Fruit fly (Drosophila melanogaster) whole organism, embryonic: ENCODE results near the gene CG42579.
A peak's percentile ranks its signal among the peaks of the same experiment; 100 is the strongest.

Source experiments
- Awh ChIP-seq: fragments of 200-800 bp; sonication (Bioruptor generic); IDR thresholded peaks from 2 replicates; pipeline ENCODE4, ENCODE4 v1.3.6; 2022; ENCODE audit warnings: missing biosample characterization, missing genetic modification characterization
- B-H1 ChIP-seq: fragments of 200-800 bp; sonication (Bioruptor generic); IDR thresholded peaks from 3 replicates; pipeline ENCODE4 v1.3.6; 2022; ENCODE audit warnings: missing biosample characterization, missing genetic modification characterization
- CG10959 ChIP-seq: fragments of 200-800 bp; sonication (Bioruptor generic); IDR thresholded peaks from 2 replicates; pipeline ENCODE4 v1.3.6; 2022; ENCODE audit warnings: missing biosample characterization, missing genetic modification characterization
- CG11398 ChIP-seq: fragments of 200-800 bp; sonication (Bioruptor generic); optimal IDR thresholded peaks from 2 replicates; lab custom pipeline; 2016; ENCODE audit warnings: missing biosample characterization, missing genetic modification characterization
- CG11504 ChIP-seq: fragments of 200-800 bp; sonication (Bioruptor generic); optimal IDR thresholded peaks from 3 replicates; lab custom pipeline; 2019; ENCODE audit warnings: missing biosample characterization, mild to moderate bottlenecking, missing genetic modification characterization, moderate library complexity
- CG12071 ChIP-seq: fragments of 200-800 bp; sonication (Bioruptor generic); optimal IDR thresholded peaks from 3 replicates; lab custom pipeline; 2018; ENCODE audit warnings: missing biosample characterization, mild to moderate bottlenecking, missing genetic modification characterization
- CG13424 ChIP-seq: fragments of 200-800 bp; sonication (Bioruptor generic); optimal IDR thresholded peaks from 2 replicates; lab custom pipeline; 2019; ENCODE audit warnings: missing biosample characterization, mild to moderate bottlenecking, missing genetic modification characterization, moderate library complexity
- CG14710 ChIP-seq: fragments of 200-800 bp; sonication (Bioruptor generic); optimal IDR thresholded peaks from 3 replicates; lab custom pipeline; 2019; ENCODE audit warnings: missing biosample characterization, mild to moderate bottlenecking, missing genetic modification characterization, moderate library complexity
- CG15514 ChIP-seq: fragments of 200-800 bp; sonication (Bioruptor generic); optimal IDR thresholded peaks from 3 replicates; lab custom pipeline; 2017; ENCODE audit warnings: missing biosample characterization, missing genetic modification characterization, mild to moderate bottlenecking, moderate library complexity, missing genetic modification reagents
- CG1603 ChIP-seq: fragments of 200-800 bp; sonication (Bioruptor generic); optimal IDR thresholded peaks from 2 replicates; lab custom pipeline; 2019; ENCODE audit warnings: missing biosample characterization, mild to moderate bottlenecking, missing genetic modification characterization, moderate library complexity
- CG17359 ChIP-seq: fragments of 200-800 bp; sonication (Bioruptor generic); optimal IDR thresholded peaks from 3 replicates; lab custom pipeline; 2018; ENCODE audit warnings: missing biosample characterization, mild to moderate bottlenecking, missing genetic modification characterization, moderate library complexity
- CG2120 ChIP-seq: fragments of 200-800 bp; sonication (Bioruptor generic); optimal IDR thresholded peaks from 3 replicates; lab custom pipeline; 2016; ENCODE audit warnings: missing biosample characterization, missing genetic modification characterization
- CG2129 ChIP-seq: fragments of 200-800 bp; sonication (Bioruptor generic); IDR thresholded peaks from 2 replicates; pipeline ENCODE4 v1.3.6; 2022; ENCODE audit warnings: missing biosample characterization, missing genetic modification characterization; ENCODE audit not compliant: partially characterized antibody
- CG33557 ChIP-seq: fragments of 200-800 bp; sonication (Bioruptor generic); optimal IDR thresholded peaks from 2 replicates; lab custom pipeline; 2019; ENCODE audit warnings: missing biosample characterization, mild to moderate bottlenecking, missing genetic modification characterization, moderate library complexity
- CG34422 ChIP-seq: fragments of 200-800 bp; sonication (Bioruptor generic); IDR thresholded peaks from 3 replicates; pipeline ENCODE4 v1.3.6; 2022; ENCODE audit warnings: missing biosample characterization, missing genetic modification characterization
- CG43689 ChIP-seq: fragments of 200-800 bp; sonication (Bioruptor generic); IDR thresholded peaks from 2 replicates; pipeline ENCODE4 v1.3.6; 2022; ENCODE audit warnings: missing biosample characterization, missing genetic modification characterization
- CG4854 ChIP-seq: fragments of 200-800 bp; sonication (Bioruptor generic); optimal IDR thresholded peaks from 2 replicates; lab custom pipeline; 2016; ENCODE audit warnings: missing biosample characterization, missing genetic modification characterization, inconsistent platforms
- CG6175 ChIP-seq: fragments of 200-800 bp; sonication (Bioruptor generic); IDR thresholded peaks from 3 replicates; pipeline ENCODE4 v1.3.6; 2022; ENCODE audit warnings: missing biosample characterization, missing genetic modification characterization
- CG7372 ChIP-seq: fragments of 200-800 bp; sonication (Bioruptor generic); IDR thresholded peaks from 2 replicates; pipeline ENCODE4 v1.3.6; 2022; ENCODE audit warnings: missing biosample characterization, missing genetic modification characterization
- CG7556 ChIP-seq: fragments of 200-800 bp; sonication (Bioruptor generic); optimal IDR thresholded peaks from 2 replicates; lab custom pipeline; 2017; ENCODE audit warnings: missing biosample characterization, mild to moderate bottlenecking, missing genetic modification characterization
- CG7987 ChIP-seq: fragments of 200-800 bp; sonication (Bioruptor generic); optimal IDR thresholded peaks from 2 replicates; lab custom pipeline; 2018; ENCODE audit warnings: missing biosample characterization, mild to moderate bottlenecking, missing genetic modification characterization, moderate library complexity
- CG8944 ChIP-seq: fragments of 200-800 bp; sonication (Bioruptor generic); optimal IDR thresholded peaks from 3 replicates; lab custom pipeline; 2016; ENCODE audit warnings: missing biosample characterization, missing genetic modification characterization
- CG9437 ChIP-seq: fragments of 200-800 bp; sonication (Bioruptor generic); optimal IDR thresholded peaks from 2 replicates; lab custom pipeline; 2018; ENCODE audit warnings: missing biosample characterization, mild to moderate bottlenecking, missing genetic modification characterization
- CoRest ChIP-seq: fragments of 200-800 bp; sonication (Bioruptor generic); optimal IDR thresholded peaks from 3 replicates; lab custom pipeline; 2018; ENCODE audit warnings: missing biosample characterization, mild to moderate bottlenecking, missing genetic modification characterization, moderate library complexity
- D19B ChIP-seq: fragments of 200-800 bp; sonication (Bioruptor generic); optimal IDR thresholded peaks from 2 replicates; lab custom pipeline; 2017; ENCODE audit warnings: missing biosample characterization, mild to moderate bottlenecking, missing genetic modification characterization
- Dip3 ChIP-seq: fragments of 200-800 bp; sonication (Bioruptor generic); optimal IDR thresholded peaks from 3 replicates; lab custom pipeline; 2016; ENCODE audit warnings: missing biosample characterization, missing genetic modification characterization
- Dp ChIP-seq: fragments of 200-800 bp; sonication (Bioruptor generic); optimal IDR thresholded peaks from 2 replicates; lab custom pipeline; 2018; ENCODE audit warnings: missing biosample characterization, mild to moderate bottlenecking, missing genetic modification characterization, moderate library complexity
- E2f1 ChIP-seq: fragments of 200-800 bp; sonication (Bioruptor generic); IDR thresholded peaks from 2 replicates; pipeline ENCODE4 v1.3.6; 2022; ENCODE audit warnings: missing biosample characterization, missing genetic modification characterization
- HmgD ChIP-seq: fragments of 200-800 bp; sonication (Bioruptor generic); optimal IDR thresholded peaks from 3 replicates; lab custom pipeline; 2016; ENCODE audit warnings: missing biosample characterization, missing genetic modification characterization
- Hmr ChIP-seq: fragments of 200-800 bp; sonication (Bioruptor generic); optimal IDR thresholded peaks from 3 replicates; lab custom pipeline; 2017; ENCODE audit warnings: mild to moderate bottlenecking, missing biosample characterization, missing genetic modification reagents, missing genetic modification characterization
- Hr51 ChIP-seq, 2 experiments: fragments of 200-800 bp; sonication (Bioruptor generic); optimal IDR thresholded peaks; 2 replicates in 1 of 2; 3 replicates in 1 of 2; lab custom pipeline; 2016 to 2018; ENCODE audit warnings: missing biosample characterization in 2 of 2, missing genetic modification characterization in 2 of 2, mild to moderate bottlenecking in 1 of 2, moderate library complexity in 1 of 2
- Jarid2 ChIP-seq: fragments of 200-800 bp; sonication (Bioruptor generic); optimal IDR thresholded peaks from 3 replicates; lab custom pipeline; 2017; ENCODE audit warnings: mild to moderate bottlenecking, missing biosample characterization, missing genetic modification reagents, missing genetic modification characterization
- Kr ChIP-seq: fragments of 200-800 bp; sonication (Bioruptor generic); optimal IDR thresholded peaks from 2 replicates; lab custom pipeline; 2017; ENCODE audit warnings: missing biosample characterization, mild to moderate bottlenecking, missing genetic modification characterization
- Meics ChIP-seq: fragments of 200-800 bp; sonication (Bioruptor generic); optimal IDR thresholded peaks from 2 replicates; lab custom pipeline; 2017; ENCODE audit warnings: missing biosample characterization, mild to moderate bottlenecking, missing genetic modification characterization
- Rfx ChIP-seq: fragments of 200-800 bp; sonication (Bioruptor generic); IDR thresholded peaks from 2 replicates; pipeline ENCODE4 v1.3.6; 2022; ENCODE audit warnings: missing biosample characterization, missing genetic modification characterization
- Sry-δ ChIP-seq: fragments of 200-800 bp; sonication (Bioruptor generic); optimal IDR thresholded peaks from 2 replicates; lab custom pipeline; 2016; ENCODE audit warnings: missing biosample characterization, missing genetic modification characterization
- Vsx1 ChIP-seq: fragments of 200-800 bp; sonication (Bioruptor generic); optimal IDR thresholded peaks from 2 replicates; lab custom pipeline; 2017; ENCODE audit warnings: missing biosample characterization, mild to moderate bottlenecking, missing genetic modification characterization, missing genetic modification reagents
- ems ChIP-seq: fragments of 200-800 bp; sonication (Bioruptor generic); optimal IDR thresholded peaks from 3 replicates; lab custom pipeline; 2016; ENCODE audit warnings: missing biosample characterization, missing genetic modification characterization
- fru ChIP-seq: fragments of >200 bp; optimal IDR thresholded peaks from 2 replicates; lab custom pipeline; 2017
- insv ChIP-seq, 2 experiments: fragments of 200-800 bp; sonication (Bioruptor generic); optimal IDR thresholded peaks; 3 replicates each; lab custom pipeline; 2016 to 2018; ENCODE audit warnings: missing biosample characterization in 2 of 2, missing genetic modification characterization in 2 of 2
- jumu ChIP-seq: fragments of 200-800 bp; sonication (Bioruptor generic); optimal IDR thresholded peaks from 3 replicates; lab custom pipeline; 2016; ENCODE audit warnings: missing biosample characterization, missing genetic modification characterization
- lmd ChIP-seq: fragments of 200-800 bp; sonication (Bioruptor generic); IDR thresholded peaks from 2 replicates; pipeline ENCODE4 v1.3.6; 2022; ENCODE audit warnings: missing biosample characterization, missing genetic modification characterization
- onecut ChIP-seq: fragments of 200-800 bp; sonication (Bioruptor generic); IDR thresholded peaks from 2 replicates; pipeline ENCODE4 v1.3.6; 2022; ENCODE audit warnings: missing biosample characterization, missing genetic modification characterization
- pros ChIP-seq: fragments of 200-800 bp; sonication (Bioruptor generic); optimal IDR thresholded peaks from 3 replicates; lab custom pipeline; 2019; ENCODE audit warnings: missing biosample characterization, mild to moderate bottlenecking, missing genetic modification characterization, moderate library complexity
- rib ChIP-seq: fragments of 200-800 bp; sonication (Bioruptor generic); IDR thresholded peaks from 2 replicates; pipeline ENCODE4 v1.3.6; 2022; ENCODE audit warnings: missing biosample characterization, missing genetic modification characterization
- slou ChIP-seq: fragments of 200-800 bp; sonication (Bioruptor generic); optimal IDR thresholded peaks from 3 replicates; lab custom pipeline; 2016; ENCODE audit warnings: missing biosample characterization, missing genetic modification characterization
- slp2 ChIP-seq: fragments of 200-800 bp; sonication (Bioruptor generic); optimal IDR thresholded peaks from 2 replicates; lab custom pipeline; 2016; ENCODE audit warnings: missing biosample characterization, missing genetic modification characterization
- sob ChIP-seq: fragments of 200-800 bp; sonication (Bioruptor generic); IDR thresholded peaks from 2 replicates; pipeline ENCODE4 v1.3.6; 2022; ENCODE audit warnings: missing biosample characterization, missing genetic modification characterization
- vfl ChIP-seq: fragments of 200-800 bp; sonication (Bioruptor generic); optimal IDR thresholded peaks from 2 replicates; lab custom pipeline; 2016; ENCODE audit warnings: missing biosample characterization, missing genetic modification characterization
- vvl ChIP-seq: fragments of 200-800 bp; sonication (Bioruptor generic); IDR thresholded peaks from 2 replicates; pipeline ENCODE4 v1.3.6; 2022; ENCODE audit warnings: missing biosample characterization, missing genetic modification characterization
- wdn ChIP-seq: fragments of 200-800 bp; sonication (Bioruptor generic); IDR thresholded peaks from 2 replicates; pipeline ENCODE4 v1.3.6; 2022; ENCODE audit warnings: missing biosample characterization, missing genetic modification characterization

CG42579 gene

dm6 chrX:20510540-20510939 lies 16.9 kb upstream of the CG42579 start, which contains the start of gene RhoGAP19D (continued):
- TF ChIP-seq CG14710 (tag; lab: Kevin White, UChicago) (peak; percentile 48), Awh (GFP tag; lab: Robert Waterston, UW) (no peak), vfl (GFP tag; lab: Kevin White, UChicago) (peak; percentile 66), E2f1 (0 out of 2 replicates have a peak, but pooled peaks have one; percentile 26), jumu (GFP tag; lab: Kevin White, UChicago) (peak; percentile 54), CG12071 (peak; percentile 6), D19B (GFP tag; lab: Kevin White, UChicago) (no peak), CG7987 (GFP tag; lab: Kevin White, UChicago) (peak; percentile 44), CG2129 (GFP tag; lab: Robert Waterston, UW) (peak; percentile 78), insv (GFP tag; optimal IDR thresholded peaks at IDR 0.05; lab: Kevin White, UChicago) (peak in 1 of 2 experiments; percentile 38), CG1603 (peak; percentile 85), B-H1 (GFP tag; lab: Robert Waterston, UW) (peak; percentile 30; the same call in 1 of the 3 replicates), Meics (GFP tag; lab: Kevin White, UChicago) (peak; percentile 14), Rfx (peak; percentile 87), CG8944 (peak; percentile 56), vvl (GFP tag; lab: Robert Waterston, UW) (peak; percentile 78), Dp (GFP tag; lab: Kevin White, UChicago) (peak; percentile 40), CG15514 (GFP tag; lab: Kevin White, UChicago) (peak; percentile 69), CG13424 (tag; lab: Kevin White, UChicago) (peak; percentile 13), slp2 (GFP tag; lab: Kevin White, UChicago) (peak; percentile 20), rib (0 out of 2 replicates have a peak, but pooled peaks have one; percentile 38), Sry-δ (GFP tag; lab: Kevin White, UChicago) (peak; percentile 97), CG6175 (GFP tag; lab: Robert Waterston, UW) (no peak), CG17359 (tag; lab: Kevin White, UChicago) (peak; percentile 51), CG7372 (no peak), sob (GFP tag; lab: Robert Waterston, UW) (peak; percentile 87), Hr51 (GFP tag; optimal IDR thresholded peaks at IDR 0.05; lab: Kevin White, UChicago) (peak in 1 of 2 experiments; percentile 69), CG10959 (GFP tag; lab: Robert Waterston, UW) (peak; percentile 14; the same call in 1 of the 2 replicates), CG4854 (peak; percentile 40), CG43689 (GFP tag; lab: Robert Waterston, UW) (no peak), pros (no peak), CG11398 (GFP tag; lab: Kevin White, UChicago) (peak; percentile 41), CG33557 (no peak), Hmr (GFP tag; lab: Kevin White, UChicago) (peak; percentile 81), Dip3 (GFP tag; lab: Kevin White, UChicago) (peak; percentile 59), CG2120 (peak; percentile 81), slou (GFP tag; lab: Kevin White, UChicago) (peak; percentile 19), CG11504 (tag; lab: Kevin White, UChicago) (peak; percentile 47), Vsx1 (GFP tag; lab: Kevin White, UChicago) (peak; percentile 12), onecut (GFP tag; lab: Robert Waterston, UW) (0 out of 2 replicates have a peak, but pooled peaks have one; percentile 16), CG7556 (GFP tag; lab: Kevin White, UChicago) (no peak), Kr (GFP tag; lab: Kevin White, UChicago) (no peak), fru (lab: Kevin White, UChicago) (no peak), CG34422 (GFP tag; lab: Robert Waterston, UW) (peak; percentile 38; the same call in 1 of the 3 replicates), ems (GFP tag; lab: Kevin White, UChicago) (peak; percentile 51), HmgD (peak; percentile 88), Jarid2 (GFP tag; lab: Kevin White, UChicago) (peak; percentile 70), CG9437 (no peak), lmd (peak; percentile 46; the same call in 1 of the 2 replicates), wdn (GFP tag; lab: Robert Waterston, UW) (no peak), CoRest (tag; lab: Kevin White, UChicago) (peak; percentile 28)
